Worm (Caenorhabditis elegans) whole organism, L4 larva: ENCODE results near the gene R04B3.2.

Source experiments
- ZK546.5 ChIP-seq, 2 experiments: sonication (generic microtip); optimal IDR thresholded peaks; 2 replicates each; lab custom pipeline; 2017; ENCODE audit warnings: missing biosample characterization in 2 of 2, missing genetic modification characterization in 2 of 2
- aly-2 ChIP-seq: sonication (generic microtip); optimal IDR thresholded peaks from 2 replicates; lab custom pipeline; 2018; ENCODE audit warnings: missing biosample characterization, missing genetic modification characterization
- ama-1 ChIP-seq: fragments of 150-350 bp; optimal IDR thresholded peaks from 2 replicates; lab custom pipeline; 2014; ENCODE audit warnings: inconsistent platforms, mixed read lengths
- ceh-82 ChIP-seq: sonication (generic microtip); optimal IDR thresholded peaks from 2 replicates; lab custom pipeline; 2017; ENCODE audit warnings: missing biosample characterization, missing genetic modification characterization
- mxl-2 ChIP-seq: fragments of 200-800 bp; sonication (Bioruptor generic); conservative IDR thresholded peaks from 2 replicates; pipeline ENCODE4 v1.3.6; 2022; ENCODE audit warnings: missing genetic modification reagents, missing genetic modification characterization, missing compliant biosample characterization
- skn-1 ChIP-seq: fragments of 150-350 bp; optimal IDR thresholded peaks from 2 replicates; lab custom pipeline; 2014; ENCODE audit warnings: missing biosample characterization, missing genetic modification characterization
- snpc-1.2 ChIP-seq: fragments of 200-800 bp; sonication (Bioruptor generic); IDR thresholded peaks from 2 replicates; pipeline ENCODE4 v1.3.6; 2022; ENCODE audit warnings: missing genetic modification reagents, missing genetic modification characterization, missing compliant biosample characterization
- vab-7 ChIP-seq: fragments of 200-800 bp; sonication (Bioruptor generic); IDR thresholded peaks from 2 replicates; pipeline ENCODE4 v1.3.6; 2022; ENCODE audit warnings: missing genetic modification reagents, missing genetic modification characterization, missing compliant biosample characterization

- TF ChIP-seq aly-2 (tag; lab: Kevin White, UChicago) (no peak), ceh-82 (tag; lab: Kevin White, UChicago) (no peak), ZK546.5 (tag; optimal IDR thresholded peaks at IDR 0.05; lab: Kevin White, UChicago) (no peak), skn-1 (tag; lab: Kevin White, UChicago) (no peak), mxl-2 (GFP tag; lab: Robert Waterston, UW) (no peak), ama-1 (lab: Kevin White, UChicago) (no peak), snpc-1.2 (GFP tag; lab: Robert Waterston, UW) (no peak), vab-7 (GFP tag; lab: Robert Waterston, UW) (no peak)
These were observed 46.1 kb downstream of the R04B3.2 start, which contains the start of gene gcy-31 for ce11 chrX:2427404-2427803.
